Worm (Caenorhabditis elegans): ENCODE measurements around the gene Y73F8A.10.

DNA sequence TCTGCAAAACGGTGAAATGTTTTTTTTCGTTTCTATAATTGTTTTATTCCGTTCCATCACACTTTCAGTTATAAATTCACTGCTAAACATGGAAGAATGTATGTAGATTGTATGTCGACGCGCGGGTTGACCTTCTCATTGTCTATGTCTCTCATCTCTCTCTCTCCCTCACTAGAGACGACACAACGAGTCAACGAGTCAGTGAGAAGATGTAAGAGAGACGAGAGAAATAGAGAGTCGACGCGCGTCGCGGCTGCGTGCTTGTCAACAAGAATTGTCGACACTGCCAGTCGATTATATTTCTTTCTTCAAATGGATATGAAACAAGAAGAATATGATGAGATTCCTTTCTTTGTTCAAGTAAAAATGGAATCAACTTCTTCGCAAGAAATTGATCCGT is 17.9 kb downstream of the Y73F8A.10 start, which contains the start of gene Y73F8A.13:
- TF ChIP-seq lsy-2 (tag; optimal IDR thresholded peaks at IDR 0.05): no peak
- no peak for TF ChIP-seq bed-3 (GFP tag; optimal IDR thresholded peaks at IDR 0.05)
- no peak for TF ChIP-seq lin-13 (tag; optimal IDR thresholded peaks at IDR 0.05)
- no peak for TF ChIP-seq elt-3 (tag; optimal IDR thresholded peaks at IDR 0.05)
- no peak for TF ChIP-seq unc-39 (tag; optimal IDR thresholded peaks at IDR 0.05)
- TF ChIP-seq unc-62 (GFP tag; optimal IDR thresholded peaks at IDR 0.05): no peak
- TF ChIP-seq ces-1 (GFP tag; optimal IDR thresholded peaks at IDR 0.05): no peak
- TF ChIP-seq snpc-4 (tag; optimal IDR thresholded peaks at IDR 0.05): no peak
- no peak for TF ChIP-seq ztf-11 (tag; optimal IDR thresholded peaks at IDR 0.05)
- no peak for TF ChIP-seq mep-1 (tag; optimal IDR thresholded peaks at IDR 0.05)
- TF ChIP-seq nhr-237 (tag; optimal IDR thresholded peaks at IDR 0.05): no peak
